Worm (Caenorhabditis elegans) whole organism, L4/young adult: ENCODE data around the gene hizr-1.

Experiments used
- W03F9.2 ChIP-seq: fragments of 150-350 bp; optimal IDR thresholded peaks from 2 replicates; lab custom pipeline; 2014; ENCODE audit warnings: missing biosample characterization, missing genetic modification characterization
- him-1 ChIP-seq: sonication (generic microtip); optimal IDR thresholded peaks from 2 replicates; lab custom pipeline; 2016; ENCODE audit warnings: missing genotype, missing genetic modification reagents, missing genetic modification characterization, missing compliant biosample characterization

- TF ChIP-seq W03F9.2 (no peak), him-1 (no peak)
Observed at ce11 chrX:11270882-11271281, 47.2 kb upstream of the hizr-1 start, which contains the start of gene ifa-1.
